Worm (Caenorhabditis elegans) whole organism, late embryonic: ENCODE data around the gene srw-113.

Experiments
- ceh-48 ChIP-seq: sonication (generic microtip); optimal IDR thresholded peaks from 2 replicates; lab custom pipeline; 2016; ENCODE audit warnings: missing genetic modification characterization, inconsistent platforms, missing compliant biosample characterization
- fax-1 ChIP-seq: sonication (generic microtip); optimal IDR thresholded peaks from 2 replicates; lab custom pipeline; 2016; ENCODE audit warnings: missing genotype, missing genetic modification characterization, missing compliant biosample characterization

- TF ChIP-seq fax-1 (tag; lab: Kevin White, UChicago): no peak
- TF ChIP-seq ceh-48 (tag; lab: Kevin White, UChicago): no peak
These were observed 47.0 kb upstream of the srw-113 start for ce11 chrV:15285984-15286383.
